Worm (Caenorhabditis elegans) whole organism, L1 larva: ENCODE results near the gene srj-18.

Experiments used
- F16B12.6 ChIP-seq: fragments of 150-350 bp; optimal IDR thresholded peaks from 2 replicates; lab custom pipeline; 2014; ENCODE audit warnings: missing biosample characterization, missing genetic modification characterization
- Y116A8C.19 ChIP-seq: sonication (generic microtip); optimal IDR thresholded peaks from 2 replicates; lab custom pipeline; 2016; ENCODE audit warnings: missing compliant biosample characterization, missing genetic modification characterization, borderline replicate concordance
- ama-1 ChIP-seq: fragments of 150-350 bp; optimal IDR thresholded peaks from 2 replicates; lab custom pipeline; 2014
- ceh-8 ChIP-seq: fragments of 200-800 bp; sonication (Bioruptor generic); optimal IDR thresholded peaks from 2 replicates; lab custom pipeline; 2018; ENCODE audit warnings: mild to moderate bottlenecking, missing genetic modification characterization, moderate library complexity, missing compliant biosample characterization
- ceh-88 ChIP-seq: fragments of 200-800 bp; sonication (Bioruptor generic); IDR thresholded peaks from 2 replicates; pipeline ENCODE4 v1.3.6; 2022; ENCODE audit warnings: missing genetic modification characterization, missing compliant biosample characterization
- ces-1 ChIP-seq: fragments of 150-350 bp; optimal IDR thresholded peaks from 2 replicates; lab custom pipeline; 2014; ENCODE audit warnings: missing biosample characterization, missing genetic modification reagents, missing genetic modification characterization
- dsc-1 ChIP-seq: sonication (generic microtip); optimal IDR thresholded peaks from 2 replicates; lab custom pipeline; 2016; ENCODE audit warnings: mild to moderate bottlenecking, missing genetic modification characterization, missing compliant biosample characterization
- efl-1 ChIP-seq, 4 experiments: fragments of 150-350 bp; optimal IDR thresholded peaks in 3 of 4; peaks in 1 of 4; 1 replicate in 1 of 4; 2 replicates in 3 of 4; lab custom pipeline; 2014; ENCODE audit warnings: missing biosample characterization in 2 of 4, missing genetic modification characterization in 2 of 4, missing genetic modification reagents in 2 of 4
- efl-3 ChIP-seq: fragments of 200-800 bp; sonication (Bioruptor generic); optimal IDR thresholded peaks from 2 replicates; lab custom pipeline; 2018; ENCODE audit warnings: mild to moderate bottlenecking, missing genetic modification characterization, missing compliant biosample characterization
- elt-2 ChIP-seq: sonication (generic microtip); optimal IDR thresholded peaks from 2 replicates; lab custom pipeline; 2016; ENCODE audit warnings: missing genetic modification characterization, mild to moderate bottlenecking, inconsistent platforms, missing compliant biosample characterization, missing genetic modification reagents
- ets-5 ChIP-seq: fragments of 200-800 bp; sonication (Bioruptor generic); IDR thresholded peaks from 2 replicates; pipeline ENCODE4 v1.3.6; 2022; ENCODE audit warnings: missing genetic modification characterization, missing compliant biosample characterization
- fkh-10 ChIP-seq: sonication (generic microtip); optimal IDR thresholded peaks from 2 replicates; lab custom pipeline; 2017; ENCODE audit warnings: missing biosample characterization, missing genetic modification reagents, missing genetic modification characterization
- grh-1 ChIP-seq: fragments of 200-800 bp; sonication (Bioruptor generic); IDR thresholded peaks from 2 replicates; pipeline ENCODE4 v1.3.6; 2022; ENCODE audit warnings: missing genetic modification reagents, missing genetic modification characterization, missing compliant biosample characterization
- hlh-17 ChIP-seq: fragments of 200-800 bp; sonication (Bioruptor generic); optimal IDR thresholded peaks from 2 replicates; lab custom pipeline; 2018; ENCODE audit warnings: missing genetic modification characterization, mild to moderate bottlenecking, missing compliant biosample characterization, moderate library complexity, borderline replicate concordance
- irx-1 ChIP-seq: sonication (generic microtip); optimal IDR thresholded peaks from 2 replicates; lab custom pipeline; 2016; ENCODE audit warnings: missing genetic modification characterization, missing compliant biosample characterization
- isw-1 ChIP-seq: fragments of 200-800 bp; sonication (Bioruptor generic); IDR thresholded peaks from 2 replicates; pipeline ENCODE4 v1.3.6; 2022; ENCODE audit warnings: missing genetic modification characterization, missing compliant biosample characterization
- lin-13 ChIP-seq: fragments of 150-350 bp; optimal IDR thresholded peaks from 2 replicates; lab custom pipeline; 2014; ENCODE audit warnings: missing biosample characterization, missing genetic modification reagents, missing genetic modification characterization
- lin-14 ChIP-seq: fragments of 200-800 bp; sonication (Bioruptor generic); optimal IDR thresholded peaks from 2 replicates; lab custom pipeline; 2018; ENCODE audit warnings: mild to moderate bottlenecking, missing genetic modification characterization, moderate library complexity, missing compliant biosample characterization
- lin-15B ChIP-seq: fragments of 150-350 bp; sonication (generic microtip); optimal IDR thresholded peaks from 3 replicates; lab custom pipeline; 2014; ENCODE audit warnings: missing biosample characterization, missing genetic modification characterization
- lin-35 ChIP-seq, 2 experiments: fragments of 150-350 bp; optimal IDR thresholded peaks; 2 replicates each; lab custom pipeline; 2014; ENCODE audit warnings: missing biosample characterization in 2 of 2, missing genetic modification characterization in 2 of 2, missing genetic modification reagents in 2 of 2
- lin-39 ChIP-seq: fragments of 150-350 bp; optimal IDR thresholded peaks from 2 replicates; lab custom pipeline; 2014; ENCODE audit warnings: missing biosample characterization, missing genetic modification reagents, missing genetic modification characterization
- lir-3 ChIP-seq: sonication (generic microtip); optimal IDR thresholded peaks from 2 replicates; lab custom pipeline; 2016; ENCODE audit warnings: mild to moderate bottlenecking, missing genetic modification characterization, moderate library complexity, missing compliant biosample characterization; ENCODE audit not compliant: poor library complexity
- mab-9 ChIP-seq: fragments of 200-800 bp; sonication (Bioruptor generic); IDR thresholded peaks from 2 replicates; pipeline ENCODE4 v1.3.6; 2022; ENCODE audit warnings: missing genetic modification reagents, missing genetic modification characterization, missing compliant biosample characterization
- mef-2 ChIP-seq: fragments of 150-350 bp; optimal IDR thresholded peaks from 2 replicates; lab custom pipeline; 2014; ENCODE audit warnings: missing biosample characterization, missing genetic modification characterization
- nhr-11 ChIP-seq: fragments of 150-350 bp; optimal IDR thresholded peaks from 2 replicates; lab custom pipeline; 2014; ENCODE audit warnings: missing biosample characterization, missing genetic modification characterization
- nhr-19 ChIP-seq: fragments of 200-800 bp; sonication (Bioruptor generic); conservative IDR thresholded peaks from 2 replicates; pipeline ENCODE4 v1.3.6; 2022; ENCODE audit warnings: missing genetic modification characterization, missing compliant biosample characterization
- nhr-20 ChIP-seq: sonication (generic microtip); optimal IDR thresholded peaks from 2 replicates; lab custom pipeline; 2016; ENCODE audit warnings: mild to moderate bottlenecking, missing genetic modification characterization, missing compliant biosample characterization
- nhr-47 ChIP-seq: sonication (generic microtip); optimal IDR thresholded peaks from 2 replicates; lab custom pipeline; 2016; ENCODE audit warnings: mild to moderate bottlenecking, missing genetic modification characterization, moderate library complexity, missing compliant biosample characterization
- nhr-71 ChIP-seq: sonication (generic microtip); optimal IDR thresholded peaks from 2 replicates; lab custom pipeline; 2016; ENCODE audit warnings: mild to moderate bottlenecking, missing genetic modification characterization, moderate library complexity, missing compliant biosample characterization
- nhr-76 ChIP-seq: sonication (generic microtip); optimal IDR thresholded peaks from 2 replicates; lab custom pipeline; 2017; ENCODE audit warnings: missing biosample characterization, missing genetic modification characterization
- nhr-77 ChIP-seq: fragments of 150-350 bp; optimal IDR thresholded peaks from 2 replicates; lab custom pipeline; 2014; ENCODE audit warnings: missing biosample characterization, missing genetic modification characterization
- nhr-85 ChIP-seq: sonication (generic microtip); peaks from one replicate; lab custom pipeline; 2016; ENCODE audit warnings: missing genetic modification characterization, inconsistent platforms, missing compliant biosample characterization
- pag-3 ChIP-seq: sonication (generic microtip); optimal IDR thresholded peaks from 2 replicates; lab custom pipeline; 2017; ENCODE audit warnings: missing genetic modification characterization, mild to moderate bottlenecking, missing compliant biosample characterization, antibody characterized with exemption, borderline replicate concordance; ENCODE audit not compliant: insufficient read depth
- pqm-1 ChIP-seq: sonication (generic microtip); optimal IDR thresholded peaks from 3 replicates; lab custom pipeline; 2017; ENCODE audit warnings: missing biosample characterization, missing genetic modification characterization
- rnt-1 ChIP-seq: sonication (generic microtip); optimal IDR thresholded peaks from 2 replicates; lab custom pipeline; 2016; ENCODE audit warnings: mild to moderate bottlenecking, missing genetic modification characterization, moderate library complexity, missing compliant biosample characterization
- skn-1 ChIP-seq: fragments of 150-350 bp; optimal IDR thresholded peaks from 2 replicates; lab custom pipeline; 2014; ENCODE audit warnings: missing biosample characterization, missing genetic modification characterization
- snpc-4 ChIP-seq: fragments of 150-350 bp; optimal IDR thresholded peaks from 2 replicates; lab custom pipeline; 2014; ENCODE audit warnings: missing biosample characterization, missing genetic modification characterization
- snu-23 ChIP-seq: sonication (generic microtip); optimal IDR thresholded peaks from 2 replicates; lab custom pipeline; 2016; ENCODE audit warnings: missing genetic modification characterization, missing compliant biosample characterization
- sox-4 ChIP-seq: sonication (generic microtip); optimal IDR thresholded peaks from 2 replicates; lab custom pipeline; 2016; ENCODE audit warnings: missing genetic modification characterization, missing compliant biosample characterization
- swsn-7 ChIP-seq: sonication (generic microtip); optimal IDR thresholded peaks from 2 replicates; lab custom pipeline; 2016; ENCODE audit warnings: missing genetic modification characterization, missing compliant biosample characterization
- tlp-1 ChIP-seq: fragments of 150-350 bp; optimal IDR thresholded peaks from 2 replicates; lab custom pipeline; 2014; ENCODE audit warnings: missing biosample characterization, missing genetic modification characterization
- unc-130 ChIP-seq: fragments of 150-350 bp; optimal IDR thresholded peaks from 2 replicates; lab custom pipeline; 2017; ENCODE audit warnings: missing biosample characterization, missing genetic modification characterization, inconsistent platforms
- unc-62 ChIP-seq: fragments of 150-350 bp; optimal IDR thresholded peaks from 2 replicates; lab custom pipeline; 2014; ENCODE audit warnings: missing biosample characterization, missing genetic modification reagents, missing genetic modification characterization
- zag-1 ChIP-seq: fragments of 150-350 bp; optimal IDR thresholded peaks from 2 replicates; lab custom pipeline; 2014; ENCODE audit warnings: missing biosample characterization, missing genetic modification characterization
- zip-4 ChIP-seq: fragments of 200-800 bp; sonication (Bioruptor generic); optimal IDR thresholded peaks from 2 replicates; lab custom pipeline; 2018; ENCODE audit warnings: mild to moderate bottlenecking, missing genetic modification characterization, moderate library complexity, missing compliant biosample characterization

srj-18 gene

ce11 chrV:2803258-2803657, 29.1 kb downstream of the srj-18 start:
- no peak for TF ChIP-seq nhr-76
- peak; percentile 4 for TF ChIP-seq snu-23 (GFP tag; lab: Kevin White, UChicago)
- TF ChIP-seq nhr-77 (tag; lab: Kevin White, UChicago) = no peak
- peak; percentile 27 for TF ChIP-seq unc-130 (tag; lab: Kevin White, UChicago)
- no peak for TF ChIP-seq skn-1 (tag; lab: Kevin White, UChicago)
- TF ChIP-seq mab-9 (GFP tag; lab: Robert Waterston, UW) = no peak
- TF ChIP-seq lin-15B = no peak
- no peak for TF ChIP-seq efl-1 (optimal IDR thresholded peaks at IDR 0.05; lab: Kevin White, UChicago)
- peak in 1 of 2 experiments; percentile 81 for TF ChIP-seq efl-1 (GFP tag; optimal IDR thresholded peaks at IDR 0.05 in 1 of 2; lab: Kevin White, UChicago)
- peak; percentile 20 for TF ChIP-seq nhr-71
- peak; percentile 59 for TF ChIP-seq rnt-1 (tag; lab: Kevin White, UChicago)
- no peak for TF ChIP-seq elt-2 (tag; lab: Kevin White, UChicago)
- TF ChIP-seq nhr-19 (GFP tag; lab: Robert Waterston, UW) = peak; percentile 11; the same call in 1 of the 2 replicates
- TF ChIP-seq lin-14 (GFP tag; lab: Kevin White, UChicago) = peak; percentile 71

- TF ChIP-seq nhr-85 (no peak), nhr-11 (tag; lab: Kevin White, UChicago) (no peak), irx-1 (tag; lab: Kevin White, UChicago) (no peak), zip-4 (GFP tag; lab: Kevin White, UChicago) (no peak), unc-130 (tag; lab: Kevin White, UChicago) (no peak), nhr-76 (no peak), nhr-20 (tag; lab: Kevin White, UChicago) (no peak), pag-3 (tag; lab: Kevin White, UChicago) (no peak), ama-1 (no peak), snpc-4 (tag; lab: Kevin White, UChicago) (no peak), ets-5 (GFP tag; lab: Robert Waterston, UW) (no peak)
Observed at ce11 chrV:2807760-2808159, 33.6 kb downstream of the srj-18 start, which contains the start of gene ketn-1. ketn-1 (minus strand) TSS chrV:2807860.

ce11 chrV:2809443-2809842, 35.3 kb downstream of the srj-18 start:
- peak; percentile 54 for TF ChIP-seq lin-14 (GFP tag; lab: Kevin White, UChicago)
- no peak for TF ChIP-seq nhr-20 (tag; lab: Kevin White, UChicago)
- no peak for TF ChIP-seq unc-62
- TF ChIP-seq nhr-19 (GFP tag; lab: Robert Waterston, UW) = 0 out of 2 replicates have a peak, but pooled peaks have one; percentile 5
- TF ChIP-seq grh-1 (GFP tag; lab: Robert Waterston, UW) = no peak
- TF ChIP-seq swsn-7 (tag; lab: Kevin White, UChicago) = no peak
- TF ChIP-seq dsc-1 (tag; lab: Kevin White, UChicago) = peak; percentile 26
- TF ChIP-seq pag-3 (tag; lab: Kevin White, UChicago) = peak; percentile 81
- no peak for TF ChIP-seq ceh-8 (GFP tag; lab: Kevin White, UChicago)
- no peak for TF ChIP-seq lin-39 (tag; lab: Kevin White, UChicago)
- no peak for TF ChIP-seq irx-1 (tag; lab: Kevin White, UChicago)
- TF ChIP-seq ets-5 (GFP tag; lab: Robert Waterston, UW) = no peak
- no peak for TF ChIP-seq isw-1 (GFP tag; lab: Robert Waterston, UW)
- no peak for TF ChIP-seq nhr-47 (tag; lab: Kevin White, UChicago)
- TF ChIP-seq lir-3 (tag; lab: Kevin White, UChicago) = no peak
- peak; percentile 34 for TF ChIP-seq nhr-71
- TF ChIP-seq F16B12.6 = no peak
- TF ChIP-seq rnt-1 (tag; lab: Kevin White, UChicago) = peak; percentile 58
- no peak for TF ChIP-seq efl-3 (GFP tag; lab: Kevin White, UChicago)

ce11 chrV:2810164-2810563, 36.0 kb downstream of the srj-18 start, which contains the start of gene F54E2.1:
F54E2.1 (plus strand) TSS chrV:2810398.
- TF ChIP-seq mef-2 (tag; lab: Kevin White, UChicago) (no peak), dsc-1 (tag; lab: Kevin White, UChicago) (no peak), unc-62 (no peak), zag-1 (no peak), ceh-88 (GFP tag; lab: Robert Waterston, UW) (no peak), efl-1 (optimal IDR thresholded peaks at IDR 0.05; lab: Kevin White, UChicago) (no peak), efl-1 (GFP tag; optimal IDR thresholded peaks at IDR 0.05 in 1 of 2; lab: Kevin White, UChicago) (no peak), pqm-1 (tag; lab: Kevin White, UChicago) (peak; percentile 97), lin-13 (no peak), hlh-17 (no peak), sox-4 (tag; lab: Kevin White, UChicago) (no peak), elt-2 (tag; lab: Kevin White, UChicago) (peak; percentile 87), tlp-1 (tag; lab: Kevin White, UChicago) (peak; percentile 79), fkh-10 (GFP tag; lab: Kevin White, UChicago) (no peak), Y116A8C.19 (tag; lab: Kevin White, UChicago) (no peak), lin-35 (GFP tag; optimal IDR thresholded peaks at IDR 0.05; lab: Kevin White, UChicago) (peak in 1 of 2 experiments; percentile 25), ces-1 (no peak)
